Fruit fly (Drosophila melanogaster): Measurements from ENCODE around the gene CG32473.

- TF ChIP-seq Hr39 (optimal IDR thresholded peaks at IDR 0.05): no peak
- TF ChIP-seq CG14441 (GFP tag; IDR thresholded peaks at IDR 0.05): no peak
- TF ChIP-seq Dbx (GFP tag; IDR thresholded peaks at IDR 0.05): no peak
- TF ChIP-seq chif (GFP tag; optimal IDR thresholded peaks at IDR 0.05): no peak
- no peak for TF ChIP-seq sc (optimal IDR thresholded peaks at IDR 0.05)
- no peak for TF ChIP-seq sc (GFP tag; optimal IDR thresholded peaks at IDR 0.05)
- TF ChIP-seq croc (GFP tag; conservative IDR thresholded peaks at IDR 0.05): no peak
- no peak for TF ChIP-seq dmrt11E (tag; optimal IDR thresholded peaks at IDR 0.05)
- TF ChIP-seq Fer2 (tag; optimal IDR thresholded peaks at IDR 0.05): no peak
These were observed 57.7 kb downstream of the CG32473 start for dm6 chr3R:13360108-13360507.
